Worm (Caenorhabditis elegans) whole organism, L1 larva: ENCODE results near the gene W02D7.12.

Source experiments
- C16A3.4 ChIP-seq: fragments of 150-350 bp; optimal IDR thresholded peaks from 2 replicates; lab custom pipeline; 2014; ENCODE audit warnings: missing biosample characterization, missing genetic modification characterization
- Y116A8C.19 ChIP-seq: sonication (generic microtip); optimal IDR thresholded peaks from 2 replicates; lab custom pipeline; 2016; ENCODE audit warnings: missing compliant biosample characterization, missing genetic modification characterization, borderline replicate concordance
- aha-1 ChIP-seq: fragments of 150-350 bp; optimal IDR thresholded peaks from 2 replicates; lab custom pipeline; 2014; ENCODE audit warnings: missing biosample characterization, missing genetic modification characterization
- ceh-88 ChIP-seq: fragments of 200-800 bp; sonication (Bioruptor generic); IDR thresholded peaks from 2 replicates; pipeline ENCODE4 v1.3.6; 2022; ENCODE audit warnings: missing genetic modification characterization, missing compliant biosample characterization
- ces-1 ChIP-seq: fragments of 150-350 bp; optimal IDR thresholded peaks from 2 replicates; lab custom pipeline; 2014; ENCODE audit warnings: missing biosample characterization, missing genetic modification reagents, missing genetic modification characterization
- efl-1 ChIP-seq, 4 experiments: fragments of 150-350 bp; optimal IDR thresholded peaks in 3 of 4; peaks in 1 of 4; 1 replicate in 1 of 4; 2 replicates in 3 of 4; lab custom pipeline; 2014; ENCODE audit warnings: missing biosample characterization in 2 of 4, missing genetic modification characterization in 2 of 4, missing genetic modification reagents in 2 of 4
- efl-3 ChIP-seq: fragments of 200-800 bp; sonication (Bioruptor generic); optimal IDR thresholded peaks from 2 replicates; lab custom pipeline; 2018; ENCODE audit warnings: mild to moderate bottlenecking, missing genetic modification characterization, missing compliant biosample characterization
- elt-2 ChIP-seq: sonication (generic microtip); optimal IDR thresholded peaks from 2 replicates; lab custom pipeline; 2016; ENCODE audit warnings: missing genetic modification characterization, mild to moderate bottlenecking, inconsistent platforms, missing compliant biosample characterization, missing genetic modification reagents
- elt-3 ChIP-seq, 6 experiments: fragments of 150-350 bp in 1 of 6; sonication (generic microtip); optimal IDR thresholded peaks; 2 replicates each; lab custom pipeline; 2017 to 2018; ENCODE audit warnings: missing biosample characterization in 6 of 6, missing genetic modification characterization in 6 of 6, inconsistent platforms in 1 of 6
- ets-5 ChIP-seq: fragments of 200-800 bp; sonication (Bioruptor generic); IDR thresholded peaks from 2 replicates; pipeline ENCODE4 v1.3.6; 2022; ENCODE audit warnings: missing genetic modification characterization, missing compliant biosample characterization
- fkh-8 ChIP-seq: sonication (generic microtip); optimal IDR thresholded peaks from 2 replicates; lab custom pipeline; 2016; ENCODE audit warnings: mild to moderate bottlenecking, missing genetic modification characterization, missing compliant biosample characterization
- grh-1 ChIP-seq: fragments of 200-800 bp; sonication (Bioruptor generic); IDR thresholded peaks from 2 replicates; pipeline ENCODE4 v1.3.6; 2022; ENCODE audit warnings: missing genetic modification reagents, missing genetic modification characterization, missing compliant biosample characterization
- hlh-17 ChIP-seq: fragments of 200-800 bp; sonication (Bioruptor generic); optimal IDR thresholded peaks from 2 replicates; lab custom pipeline; 2018; ENCODE audit warnings: missing genetic modification characterization, mild to moderate bottlenecking, missing compliant biosample characterization, moderate library complexity, borderline replicate concordance
- hpl-2 ChIP-seq: fragments of 150-350 bp; optimal IDR thresholded peaks from 2 replicates; lab custom pipeline; 2014; ENCODE audit warnings: missing biosample characterization, missing genetic modification reagents, missing genetic modification characterization
- jun-1 ChIP-seq: fragments of 150-350 bp; optimal IDR thresholded peaks from 2 replicates; lab custom pipeline; 2014; ENCODE audit warnings: missing biosample characterization, missing genetic modification reagents, missing genetic modification characterization
- lin-35 ChIP-seq, 2 experiments: fragments of 150-350 bp; optimal IDR thresholded peaks; 2 replicates each; lab custom pipeline; 2014; ENCODE audit warnings: missing biosample characterization in 2 of 2, missing genetic modification characterization in 2 of 2, missing genetic modification reagents in 2 of 2
- mab-9 ChIP-seq: fragments of 200-800 bp; sonication (Bioruptor generic); IDR thresholded peaks from 2 replicates; pipeline ENCODE4 v1.3.6; 2022; ENCODE audit warnings: missing genetic modification reagents, missing genetic modification characterization, missing compliant biosample characterization
- mef-2 ChIP-seq: fragments of 150-350 bp; optimal IDR thresholded peaks from 2 replicates; lab custom pipeline; 2014; ENCODE audit warnings: missing biosample characterization, missing genetic modification characterization
- nhr-12 ChIP-seq: sonication (generic microtip); optimal IDR thresholded peaks from 2 replicates; lab custom pipeline; 2017; ENCODE audit warnings: missing biosample characterization, missing genetic modification characterization
- nhr-28 ChIP-seq: fragments of 150-350 bp; optimal IDR thresholded peaks from 2 replicates; lab custom pipeline; 2014; ENCODE audit warnings: missing biosample characterization, missing genetic modification characterization
- nhr-47 ChIP-seq: sonication (generic microtip); optimal IDR thresholded peaks from 2 replicates; lab custom pipeline; 2016; ENCODE audit warnings: mild to moderate bottlenecking, missing genetic modification characterization, moderate library complexity, missing compliant biosample characterization
- nhr-71 ChIP-seq: sonication (generic microtip); optimal IDR thresholded peaks from 2 replicates; lab custom pipeline; 2016; ENCODE audit warnings: mild to moderate bottlenecking, missing genetic modification characterization, moderate library complexity, missing compliant biosample characterization
- nhr-77 ChIP-seq: fragments of 150-350 bp; optimal IDR thresholded peaks from 2 replicates; lab custom pipeline; 2014; ENCODE audit warnings: missing biosample characterization, missing genetic modification characterization
- pag-3 ChIP-seq: sonication (generic microtip); optimal IDR thresholded peaks from 2 replicates; lab custom pipeline; 2017; ENCODE audit warnings: missing genetic modification characterization, mild to moderate bottlenecking, missing compliant biosample characterization, antibody characterized with exemption, borderline replicate concordance; ENCODE audit not compliant: insufficient read depth
- pax-3 ChIP-seq: fragments of 200-800 bp; sonication (Bioruptor generic); optimal IDR thresholded peaks from 2 replicates; lab custom pipeline; 2018; ENCODE audit warnings: mild to moderate bottlenecking, missing genetic modification characterization, moderate library complexity, missing compliant biosample characterization
- pqm-1 ChIP-seq: sonication (generic microtip); optimal IDR thresholded peaks from 3 replicates; lab custom pipeline; 2017; ENCODE audit warnings: missing biosample characterization, missing genetic modification characterization
- swsn-7 ChIP-seq: sonication (generic microtip); optimal IDR thresholded peaks from 2 replicates; lab custom pipeline; 2016; ENCODE audit warnings: missing genetic modification characterization, missing compliant biosample characterization
- xbp-1 ChIP-seq: sonication (generic microtip); optimal IDR thresholded peaks from 2 replicates; lab custom pipeline; 2016; ENCODE audit warnings: missing genetic modification characterization, missing compliant biosample characterization
- zip-4 ChIP-seq: fragments of 200-800 bp; sonication (Bioruptor generic); optimal IDR thresholded peaks from 2 replicates; lab custom pipeline; 2018; ENCODE audit warnings: mild to moderate bottlenecking, missing genetic modification characterization, moderate library complexity, missing compliant biosample characterization
- ztf-11 ChIP-seq, 2 experiments: sonication (generic microtip); optimal IDR thresholded peaks; 2 replicates each; lab custom pipeline; 2016 to 2017; ENCODE audit warnings: missing genetic modification characterization in 2 of 2, missing biosample characterization in 1 of 2, missing compliant biosample characterization in 1 of 2

W02D7.12 gene

DNA sequence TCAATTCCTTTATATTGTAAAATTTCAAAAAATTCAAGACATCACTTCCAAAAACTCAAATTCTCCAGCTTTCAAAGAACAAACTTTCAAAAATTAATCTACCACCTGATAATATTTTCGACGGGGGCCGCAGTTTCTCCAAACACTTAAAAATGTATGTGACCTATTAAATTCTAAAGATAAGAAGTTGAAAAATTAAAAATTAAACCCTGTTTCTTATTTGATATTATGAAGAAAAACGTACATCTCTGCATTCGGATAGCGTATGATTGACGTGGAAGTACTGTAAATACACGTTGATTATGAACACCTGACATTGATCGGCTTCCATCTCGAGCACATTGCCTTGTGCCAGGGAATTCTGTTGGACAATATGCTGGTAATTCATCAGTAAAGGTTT, 5.4 kb upstream of the W02D7.12 start:
- TF ChIP-seq elt-2 (tag; lab: Kevin White, UChicago), result peak; percentile 60
- TF ChIP-seq nhr-71, result no peak

DNA sequence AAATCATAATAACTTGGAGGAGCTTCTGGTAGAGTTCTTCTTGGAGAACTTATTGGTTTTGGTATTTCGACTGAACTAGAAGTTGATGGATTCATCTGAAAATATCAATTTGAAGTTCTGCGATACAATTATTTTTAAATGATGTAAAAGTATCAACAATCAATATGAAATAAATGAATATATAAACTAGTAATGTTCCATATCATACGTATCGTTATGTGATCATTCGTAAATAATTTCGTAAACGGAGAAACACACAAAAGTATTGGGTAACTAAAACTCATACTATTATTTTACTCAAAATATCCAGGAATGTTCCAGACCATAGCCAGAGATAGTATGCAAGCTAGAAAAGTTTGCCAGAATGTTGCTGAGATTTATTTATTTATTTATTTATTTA, 4.9 kb upstream of the W02D7.12 start, which contains the start of gene W02D7.8:
Gene W02D7.8, minus strand, starts transcription at position 101 of the 400 bp plus-strand sequence.
- no peak for TF ChIP-seq efl-3 (GFP tag; lab: Kevin White, UChicago)
- TF ChIP-seq jun-1 (tag; lab: Kevin White, UChicago), result no peak
- TF ChIP-seq, all 84 proteins: peak for 0

DNA sequence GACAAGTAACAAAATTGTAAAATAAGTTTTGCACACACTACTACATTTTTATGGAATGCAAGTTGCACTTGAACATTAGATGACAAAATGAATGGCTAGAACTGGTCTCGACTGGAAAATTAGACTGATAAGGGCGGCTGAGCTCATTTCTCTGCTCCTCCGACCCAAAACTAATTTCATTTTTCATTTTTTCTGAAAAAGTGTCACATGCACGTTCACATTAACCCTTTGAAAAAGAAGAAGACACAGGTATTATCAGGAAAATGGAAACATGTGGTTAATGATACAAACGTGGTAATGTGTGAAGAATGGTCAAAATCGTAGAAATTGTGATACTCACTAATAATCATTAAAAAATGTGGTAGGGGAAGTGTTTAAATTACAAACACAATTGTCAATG, 4.3 kb upstream of the W02D7.12 start:
- TF ChIP-seq efl-1 (optimal IDR thresholded peaks at IDR 0.05; lab: Kevin White, UChicago) (no peak), efl-1 (GFP tag; optimal IDR thresholded peaks at IDR 0.05 in 1 of 2; lab: Kevin White, UChicago) (peak in 1 of 2 experiments; percentile 57), lin-35 (GFP tag; optimal IDR thresholded peaks at IDR 0.05; lab: Kevin White, UChicago) (peak in 1 of 2 experiments; percentile 23), pqm-1 (no peak), elt-2 (tag; lab: Kevin White, UChicago) (peak; percentile 73)

DNA sequence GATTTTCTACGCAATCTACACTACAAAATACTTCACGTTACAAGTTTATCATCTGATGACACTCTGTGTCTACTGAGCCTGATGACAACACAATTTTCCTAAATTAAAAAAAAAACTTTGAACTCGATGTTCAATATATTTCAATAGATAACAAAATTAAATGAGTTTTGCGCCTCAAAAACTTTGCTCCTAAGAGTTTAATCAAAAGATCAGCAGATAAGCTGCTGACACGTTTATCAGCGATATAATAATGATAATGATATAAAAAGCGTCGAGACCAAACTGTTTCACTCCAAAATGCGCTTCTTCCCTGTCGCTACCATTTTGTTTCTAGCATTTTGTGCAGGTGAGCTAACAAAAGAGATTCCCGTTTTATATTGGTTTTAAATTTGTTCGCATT, 3.6 kb upstream of the W02D7.12 start, which contains the start of gene clec-218:
Gene clec-218, plus strand, starts transcription at position 262 of the 400 bp plus-strand sequence.
- TF ChIP-seq hpl-2 (no peak), elt-2 (tag; lab: Kevin White, UChicago) (peak; percentile 78), swsn-7 (tag; lab: Kevin White, UChicago) (no peak), pax-3 (no peak), mab-9 (no peak)

DNA sequence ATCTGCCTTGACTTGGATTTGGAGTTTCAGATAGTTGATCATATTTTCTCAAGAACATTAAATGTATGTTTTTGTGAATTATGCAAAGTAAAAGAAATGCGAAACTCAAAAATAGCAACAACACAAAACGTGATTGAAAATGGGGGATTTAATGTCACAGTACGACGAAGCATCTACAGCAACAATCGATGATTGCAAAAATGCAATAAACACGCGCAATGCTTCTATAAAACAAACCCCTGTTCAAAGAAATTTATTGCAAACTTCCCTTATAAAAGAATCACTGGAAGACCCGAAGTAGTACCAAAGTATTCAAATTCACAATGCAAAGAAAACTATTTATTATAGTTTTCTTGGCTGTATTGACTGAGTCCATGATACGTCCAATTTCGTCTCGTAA, 6.8 kb downstream of the W02D7.12 start, which contains the start of gene clec-219:
Gene clec-219, plus strand, starts transcription at position 301 of the 400 bp plus-strand sequence.
- TF ChIP-seq zip-4 (GFP tag; lab: Kevin White, UChicago) (no peak), ces-1 (no peak), ztf-11 (tag; optimal IDR thresholded peaks at IDR 0.05; lab: Kevin White, UChicago) (no peak), efl-1 (optimal IDR thresholded peaks at IDR 0.05; lab: Kevin White, UChicago) (no peak), efl-1 (GFP tag; optimal IDR thresholded peaks at IDR 0.05 in 1 of 2; lab: Kevin White, UChicago) (peak in 1 of 2 experiments; percentile 32)

DNA sequence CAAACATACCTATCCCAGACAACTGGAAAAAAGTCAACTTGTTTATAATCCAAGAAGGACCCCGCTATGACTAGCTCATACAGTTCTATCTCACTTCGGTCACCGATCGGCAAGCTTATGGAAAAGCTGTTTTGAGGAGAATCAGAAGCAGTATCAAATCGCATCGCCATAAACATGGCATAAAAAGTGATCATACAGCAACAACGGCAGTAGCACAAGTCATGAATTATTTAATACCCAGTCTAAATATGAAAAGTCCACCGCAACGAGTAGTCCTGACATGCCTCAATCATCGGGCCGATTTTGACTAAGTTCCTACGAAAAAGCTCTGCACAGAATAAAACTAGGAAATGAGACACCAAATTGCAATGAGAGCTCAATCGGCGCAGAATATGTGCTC, 12.2 kb downstream of the W02D7.12 start:
- TF ChIP-seq pag-3 (tag; lab: Kevin White, UChicago), result no peak
- TF ChIP-seq xbp-1 (tag; lab: Kevin White, UChicago), result no peak
- TF ChIP-seq lin-35 (GFP tag; optimal IDR thresholded peaks at IDR 0.05; lab: Kevin White, UChicago), result no peak
- TF ChIP-seq grh-1 (GFP tag; lab: Robert Waterston, UW), result no peak
- no peak for TF ChIP-seq elt-3 (tag; optimal IDR thresholded peaks at IDR 0.05; lab: Kevin White, UChicago)
- no peak for TF ChIP-seq nhr-12
- no peak for TF ChIP-seq nhr-28 (tag; lab: Kevin White, UChicago)
- TF ChIP-seq C16A3.4 (tag; lab: Kevin White, UChicago), result no peak
- no peak for TF ChIP-seq Y116A8C.19 (tag; lab: Kevin White, UChicago)
- TF ChIP-seq nhr-47, result no peak
- no peak for TF ChIP-seq ceh-88 (GFP tag; lab: Robert Waterston, UW)
- no peak for TF ChIP-seq aha-1 (tag; lab: Kevin White, UChicago)
- no peak for TF ChIP-seq hlh-17 (GFP tag; lab: Kevin White, UChicago)
- TF ChIP-seq pqm-1, result no peak
- no peak for TF ChIP-seq fkh-8
- TF ChIP-seq nhr-77 (tag; lab: Kevin White, UChicago), result no peak
- TF ChIP-seq mef-2 (tag; lab: Kevin White, UChicago), result no peak
- no peak for TF ChIP-seq ets-5 (GFP tag; lab: Robert Waterston, UW)
